Fruit fly (Drosophila melanogaster): ENCODE data around the gene Rev1.

Gene Rev1

DNA sequence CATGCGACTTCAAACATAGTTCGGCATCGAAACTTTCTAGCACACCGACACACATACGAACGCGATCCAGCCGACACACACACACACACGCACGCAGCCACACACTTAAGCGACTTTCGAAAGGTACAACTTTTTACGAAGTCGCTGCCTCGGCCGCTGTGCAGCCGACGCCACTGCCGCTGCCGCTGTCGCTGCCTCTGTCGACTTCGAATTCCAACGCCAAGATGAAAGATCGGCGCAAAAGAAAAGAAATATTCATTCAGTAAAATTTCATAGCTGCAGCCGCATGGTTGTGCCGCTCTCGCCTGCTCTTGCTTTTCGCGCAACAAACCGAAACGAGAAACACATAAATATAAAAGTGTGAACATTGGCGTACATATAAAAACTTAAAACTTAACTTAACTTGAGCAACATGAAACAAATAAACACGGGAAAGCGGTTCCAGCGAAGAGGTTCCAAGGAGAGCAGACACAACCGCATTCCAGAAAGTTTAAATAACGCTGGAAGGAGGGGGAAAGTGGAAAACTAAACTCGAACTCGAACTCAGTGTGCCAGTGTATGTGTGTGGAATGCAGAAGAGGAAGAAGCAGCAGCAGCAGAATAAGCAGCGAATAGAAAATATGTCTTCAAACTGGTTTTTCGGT lies 14.6 kb upstream of the Rev1 start (continued):
- TF ChIP-seq Sry-δ (GFP tag; optimal IDR thresholded peaks at IDR 0.05) = no peak
- no peak for TF ChIP-seq NfI (GFP tag; optimal IDR thresholded peaks at IDR 0.05)
- TF ChIP-seq CG12104 (GFP tag; optimal IDR thresholded peaks at IDR 0.05) = no peak
- TF ChIP-seq pan (optimal IDR thresholded peaks at IDR 0.05) = no peak
- TF ChIP-seq pan (GFP tag; optimal IDR thresholded peaks at IDR 0.05 in 1 of 2, IDR thresholded peaks at IDR 0.05 in 1 of 2) = peak in 1 of 2 experiments; percentile 15
- peak; percentile 48; the same call in 1 of the 3 replicates for TF ChIP-seq ci (GFP tag; IDR thresholded peaks at IDR 0.05)
- no peak for TF ChIP-seq Hand (GFP tag; optimal IDR thresholded peaks at IDR 0.05)
- peak; percentile 21 for TF ChIP-seq eyg (GFP tag; optimal IDR thresholded peaks at IDR 0.05)
- no peak for TF ChIP-seq tap (tag; optimal IDR thresholded peaks at IDR 0.05)
- no peak for TF ChIP-seq CG3163 (GFP tag; optimal IDR thresholded peaks at IDR 0.05)
- TF ChIP-seq Bteb2 (GFP tag; optimal IDR thresholded peaks at IDR 0.05) = peak; percentile 20
- TF ChIP-seq CG4617 (GFP tag; optimal IDR thresholded peaks at IDR 0.05; ENCODE audit: borderline replicate concordance) = no peak
- TF ChIP-seq CG16815 (GFP tag; optimal IDR thresholded peaks at IDR 0.05) = no peak
- TF ChIP-seq CG16779 (GFP tag; IDR thresholded peaks at IDR 0.05) = no peak
- TF ChIP-seq Adf1 (GFP tag; IDR thresholded peaks at IDR 0.05) = peak; percentile 97
- peak; percentile 75 for TF ChIP-seq sens (GFP tag)
- TF ChIP-seq bowl (GFP tag; IDR thresholded peaks at IDR 0.05) = no peak
- no peak for TF ChIP-seq slbo (GFP tag; IDR thresholded peaks at IDR 0.05)
- TF ChIP-seq CG7556 (GFP tag; optimal IDR thresholded peaks at IDR 0.05) = no peak
- TF ChIP-seq CG14014 (GFP tag; IDR thresholded peaks at IDR 0.05) = no peak
- no peak for TF ChIP-seq CG4854 (GFP tag; optimal IDR thresholded peaks at IDR 0.05)
- no peak for TF ChIP-seq zfh2 (GFP tag; optimal IDR thresholded peaks at IDR 0.05)
- no peak for TF ChIP-seq rib (GFP tag; IDR thresholded peaks at IDR 0.05)
- TF ChIP-seq CG11247 (GFP tag; IDR thresholded peaks at IDR 0.05) = no peak
- TF ChIP-seq Ssrp (tag; optimal IDR thresholded peaks at IDR 0.05) = no peak
- peak; percentile 88 for TF ChIP-seq CG12769 (tag; optimal IDR thresholded peaks at IDR 0.05)
- no peak for TF ChIP-seq Ptx1 (GFP tag; IDR thresholded peaks at IDR 0.05)
- TF ChIP-seq PHDP (tag; optimal IDR thresholded peaks at IDR 0.05) = no peak
- no peak for TF ChIP-seq dmrt99B (tag; optimal IDR thresholded peaks at IDR 0.05)
- TF ChIP-seq HLH3B (GFP tag; IDR thresholded peaks at IDR 0.05) = no peak
- TF ChIP-seq gcm (GFP tag; optimal IDR thresholded peaks at IDR 0.05) = no peak
- no peak for TF ChIP-seq Awh (GFP tag; IDR thresholded peaks at IDR 0.05)
- TF ChIP-seq otp (GFP tag; IDR thresholded peaks at IDR 0.05) = no peak
- TF ChIP-seq Chrac-16 (GFP tag; optimal IDR thresholded peaks at IDR 0.05) = no peak
- TF ChIP-seq Dp (GFP tag; optimal IDR thresholded peaks at IDR 0.05) = no peak
- no peak for TF ChIP-seq twi (tag; optimal IDR thresholded peaks at IDR 0.05)
- TF ChIP-seq CG13424 (tag; optimal IDR thresholded peaks at IDR 0.05) = no peak
- TF ChIP-seq stc (GFP tag; IDR thresholded peaks at IDR 0.05) = no peak
- TF ChIP-seq HmgD (GFP tag; optimal IDR thresholded peaks at IDR 0.05) = no peak
- TF ChIP-seq CG8944 (GFP tag; optimal IDR thresholded peaks at IDR 0.05) = no peak
- TF ChIP-seq mam (GFP tag; optimal IDR thresholded peaks at IDR 0.05) = no peak
- TF ChIP-seq CG3726 (GFP tag; IDR thresholded peaks at IDR 0.05) = no peak
- no peak for TF ChIP-seq Dfd (GFP tag; optimal IDR thresholded peaks at IDR 0.05)
- TF ChIP-seq sna (GFP tag; IDR thresholded peaks at IDR 0.05; ENCODE audit: partially characterized antibody) = no peak
- TF ChIP-seq CG4404 (GFP tag; IDR thresholded peaks at IDR 0.05) = no peak
- TF ChIP-seq CG15601 (tag; optimal IDR thresholded peaks at IDR 0.05) = no peak
- no peak for TF ChIP-seq ac (GFP tag; optimal IDR thresholded peaks at IDR 0.05)
- TF ChIP-seq phol (tag; optimal IDR thresholded peaks at IDR 0.05) = no peak
- TF ChIP-seq Dip3 (GFP tag; optimal IDR thresholded peaks at IDR 0.05) = no peak
- peak; percentile 62 for TF ChIP-seq Deaf1 (tag; optimal IDR thresholded peaks at IDR 0.05)
- no peak for TF ChIP-seq CG11695 (GFP tag; IDR thresholded peaks at IDR 0.05)
- TF ChIP-seq CG13624 (GFP tag; optimal IDR thresholded peaks at IDR 0.05) = no peak
